Fruit fly (Drosophila melanogaster) whole organism, pupa: ENCODE data around the gene Fum3.

Source experiments
- CG17806 ChIP-seq: fragments of 200-800 bp; sonication (Bioruptor generic); optimal IDR thresholded peaks from 2 replicates; lab custom pipeline; 2018; ENCODE audit warnings: missing biosample characterization, mild to moderate bottlenecking, missing genetic modification characterization, moderate library complexity
- D1 ChIP-seq: fragments of 200-800 bp; sonication (Bioruptor generic); optimal IDR thresholded peaks from 2 replicates; lab custom pipeline; 2018; ENCODE audit warnings: missing biosample characterization, mild to moderate bottlenecking, missing genetic modification characterization, moderate library complexity

DNA sequence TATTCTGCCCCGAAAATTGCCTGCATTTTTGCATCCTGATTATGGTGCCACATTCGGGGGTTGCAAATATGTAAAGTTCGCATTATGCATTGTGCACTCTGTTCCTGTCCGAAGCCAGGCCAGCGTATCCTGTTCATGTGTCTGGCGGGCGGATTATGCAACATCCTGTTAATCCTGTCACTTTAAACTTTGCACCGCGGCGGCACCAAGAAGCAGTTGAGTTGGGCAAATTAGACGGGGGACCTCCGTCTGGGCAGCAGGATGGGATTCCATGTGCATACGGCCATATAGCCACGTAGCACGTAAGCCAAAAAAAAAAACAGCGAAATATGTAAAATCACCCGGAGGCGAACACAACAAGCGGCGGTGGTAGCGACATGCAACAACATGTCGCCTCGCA is 23.8 kb upstream of the Fum3 start:
- no peak for TF ChIP-seq CG17806 (tag; lab: Kevin White, UChicago)
- no peak for TF ChIP-seq D1
